Worm (Caenorhabditis elegans) whole organism, L2 larva: ENCODE measurements around the gene K08H2.5.

Source experiments
- alr-1 ChIP-seq: fragments of 150-350 bp; optimal IDR thresholded peaks from 2 replicates; lab custom pipeline; 2014; ENCODE audit warnings: missing biosample characterization, missing genetic modification characterization
- aly-2 ChIP-seq: fragments of 150-350 bp; optimal IDR thresholded peaks from 2 replicates; lab custom pipeline; 2014; ENCODE audit warnings: missing biosample characterization, missing genetic modification characterization
- ama-1 ChIP-seq: fragments of 150-350 bp; optimal IDR thresholded peaks from 2 replicates; lab custom pipeline; 2018; ENCODE audit warnings: inconsistent platforms
- nhr-12 ChIP-seq: fragments of 150-350 bp; optimal IDR thresholded peaks from 2 replicates; lab custom pipeline; 2014; ENCODE audit warnings: missing biosample characterization, missing genetic modification characterization
- nhr-237 ChIP-seq: fragments of 150-350 bp; optimal IDR thresholded peaks from 2 replicates; lab custom pipeline; 2014; ENCODE audit warnings: missing biosample characterization, missing genetic modification characterization
- skn-1 ChIP-seq: sonication (generic microtip); optimal IDR thresholded peaks from 2 replicates; lab custom pipeline; 2017; ENCODE audit warnings: missing biosample characterization, missing genetic modification characterization
- snpc-4 ChIP-seq: fragments of 150-350 bp; optimal IDR thresholded peaks from 2 replicates; lab custom pipeline; 2014; ENCODE audit warnings: missing biosample characterization, missing genetic modification characterization
- unc-39 ChIP-seq: fragments of 150-350 bp; optimal IDR thresholded peaks from 2 replicates; lab custom pipeline; 2014; ENCODE audit warnings: missing biosample characterization, missing genetic modification characterization
- unc-62 ChIP-seq: fragments of 150-350 bp; optimal IDR thresholded peaks from 2 replicates; lab custom pipeline; 2014; ENCODE audit warnings: missing biosample characterization, missing genetic modification reagents, missing genetic modification characterization

ce11 chrX:13257577-13257976 is 15.4 kb upstream of the K08H2.5 start, which contains the start of gene K08H2.10:
- TF ChIP-seq snpc-4 (no peak), ama-1 (lab: Kevin White, UChicago) (no peak), unc-62 (GFP tag; lab: Kevin White, UChicago) (no peak), alr-1 (tag; lab: Kevin White, UChicago) (no peak), unc-39 (no peak), aly-2 (tag; lab: Kevin White, UChicago) (no peak), nhr-237 (tag; lab: Kevin White, UChicago) (no peak), skn-1 (tag; lab: Kevin White, UChicago) (no peak), nhr-12 (tag; lab: Kevin White, UChicago) (no peak)
